Fruit fly (Drosophila melanogaster): Measurements from ENCODE around the gene CG6040.

DNA sequence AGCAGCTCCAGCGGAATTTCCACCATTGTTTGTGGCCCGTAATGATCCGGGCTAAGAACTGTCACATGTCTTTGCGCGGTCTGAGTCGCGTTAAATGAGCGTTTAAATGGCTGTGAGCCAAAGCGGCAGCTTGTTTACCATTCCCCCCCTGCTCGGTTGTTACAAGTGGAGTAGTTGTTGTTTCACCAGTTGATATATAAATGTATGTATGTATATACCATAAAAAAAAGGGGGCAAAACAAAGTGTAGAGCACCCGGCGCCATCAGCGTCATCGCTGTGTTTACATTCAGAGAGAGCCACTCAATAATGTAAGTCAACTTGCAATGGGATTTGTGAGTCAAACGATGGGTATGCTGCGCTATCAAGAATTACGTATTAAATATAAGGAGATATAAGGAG lies 39.9 kb upstream of the CG6040 start:
- TF ChIP-seq Pif1B (GFP tag; optimal IDR thresholded peaks at IDR 0.05) (peak; percentile 53), Pif1A (GFP tag; optimal IDR thresholded peaks at IDR 0.05) (peak; percentile 34), rn (GFP tag; IDR thresholded peaks at IDR 0.05) (no peak), CG34367 (tag; optimal IDR thresholded peaks at IDR 0.05) (no peak), CG17806 (tag; optimal IDR thresholded peaks at IDR 0.05) (no peak), D1 (tag; optimal IDR thresholded peaks at IDR 0.05) (no peak), fd96Ca (GFP tag; IDR thresholded peaks at IDR 0.05) (0 out of 3 replicates have a peak, but pooled peaks have one; percentile 24), CG13204 (GFP tag; optimal IDR thresholded peaks at IDR 0.05) (peak; percentile 42), CG12605 (GFP tag; IDR thresholded peaks at IDR 0.05) (no peak)
